Fruit fly (Drosophila melanogaster): ENCODE results near the gene lectin-29Ca.

- TF ChIP-seq CG8478 (optimal IDR thresholded peaks at IDR 0.05) (no peak), CTCF (optimal IDR thresholded peaks at IDR 0.05) (no peak)
These were observed 38.7 kb downstream of the lectin-29Ca start for dm6 chr2L:8355419-8355818.

Data from S2 (cell line).